Fruit fly (Drosophila melanogaster): ENCODE results near the gene CG11050.

The CG11050 gene

DNA sequence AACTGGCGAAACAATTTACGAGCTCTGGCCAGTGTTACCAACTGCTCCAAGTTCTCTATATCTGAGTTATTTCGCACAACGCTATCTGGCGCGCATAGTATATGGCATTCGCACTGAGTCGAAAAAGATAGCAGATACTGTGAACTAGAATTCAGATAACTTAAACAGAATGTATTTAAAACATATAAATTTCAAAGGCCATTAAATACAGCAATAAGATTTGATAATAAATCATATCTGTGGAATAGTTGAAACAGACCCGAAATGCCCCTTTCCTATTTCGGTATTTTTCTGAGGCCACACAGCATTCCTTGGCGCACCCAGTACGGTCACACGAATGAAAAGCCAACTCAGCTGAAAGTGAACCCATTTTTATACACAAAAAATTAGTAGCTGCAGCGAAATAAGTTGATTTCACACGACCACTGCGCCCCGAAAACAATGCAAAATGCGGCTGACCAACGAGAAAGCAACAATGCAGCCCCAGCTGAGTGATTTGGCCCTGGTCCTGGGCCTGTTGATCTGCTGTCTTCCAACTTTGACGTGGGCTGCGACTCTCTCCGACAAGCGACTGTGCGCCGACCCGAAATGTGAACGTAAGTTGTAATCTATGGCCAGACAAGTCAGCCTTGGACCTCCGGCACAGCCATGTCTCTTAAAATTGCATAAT, 38.4 kb downstream of the CG11050 start, which contains the start of the genes CG31635 and Tango1 (continued):
- no peak for TF ChIP-seq gem (tag; optimal IDR thresholded peaks at IDR 0.05)
- TF ChIP-seq CG12391 (tag; optimal IDR thresholded peaks at IDR 0.05) = peak; percentile 50
- no peak for TF ChIP-seq CG10979 (tag; optimal IDR thresholded peaks at IDR 0.05)
- TF ChIP-seq pnt (GFP tag; optimal IDR thresholded peaks at IDR 0.05) = no peak
- TF ChIP-seq tin (GFP tag; optimal IDR thresholded peaks at IDR 0.05) = no peak
- peak; percentile 24 for TF ChIP-seq CG8290 (GFP tag; optimal IDR thresholded peaks at IDR 0.05)
- TF ChIP-seq CG8290 (tag; optimal IDR thresholded peaks at IDR 0.05) = no peak
- TF ChIP-seq CG2129 (GFP tag; IDR thresholded peaks at IDR 0.05; ENCODE audit: partially characterized antibody) = no peak
- TF ChIP-seq CG9437 (GFP tag; optimal IDR thresholded peaks at IDR 0.05) = no peak
- no peak for TF ChIP-seq aop (GFP tag; IDR thresholded peaks at IDR 0.05)
- no peak for TF ChIP-seq dan (GFP tag; IDR thresholded peaks at IDR 0.05)
- TF ChIP-seq CG6854 (GFP tag; optimal IDR thresholded peaks at IDR 0.05) = no peak
- TF ChIP-seq Dp (GFP tag; optimal IDR thresholded peaks at IDR 0.05) = peak; percentile 65
- no peak for TF ChIP-seq tx (GFP tag; optimal IDR thresholded peaks at IDR 0.05)
- TF ChIP-seq Side (GFP tag; optimal IDR thresholded peaks at IDR 0.05) = no peak
- TF ChIP-seq CG13775 (GFP tag; optimal IDR thresholded peaks at IDR 0.05) = peak; percentile 10
- TF ChIP-seq exex (tag; optimal IDR thresholded peaks at IDR 0.05) = no peak
- peak; percentile 24 for TF ChIP-seq jumu (GFP tag; optimal IDR thresholded peaks at IDR 0.05)
- no peak for TF ChIP-seq salm (tag; optimal IDR thresholded peaks at IDR 0.05)
- TF ChIP-seq fd64A (GFP tag; optimal IDR thresholded peaks at IDR 0.05) = no peak
- TF ChIP-seq MBD-R2 (GFP tag; IDR thresholded peaks at IDR 0.05) = peak; percentile 66
- TF ChIP-seq kah (GFP tag; optimal IDR thresholded peaks at IDR 0.05) = no peak
- TF ChIP-seq CG33213 (GFP tag; optimal IDR thresholded peaks at IDR 0.05) = peak; percentile 31
- no peak for TF ChIP-seq Neu2 (GFP tag; optimal IDR thresholded peaks at IDR 0.05; ENCODE audit: borderline replicate concordance)
- no peak for TF ChIP-seq sens-2 (GFP tag; IDR thresholded peaks at IDR 0.05)
- TF ChIP-seq Doc3 (GFP tag; IDR thresholded peaks at IDR 0.05; ENCODE audit: partially characterized antibody) = no peak
- TF ChIP-seq trem (tag; optimal IDR thresholded peaks at IDR 0.05) = peak; percentile 76
- no peak for TF ChIP-seq NC2β (GFP tag; optimal IDR thresholded peaks at IDR 0.05)
- 0 out of 3 replicates have a peak, but pooled peaks have one; percentile 33 for TF ChIP-seq Opbp (GFP tag; IDR thresholded peaks at IDR 0.05; ENCODE audit: partially characterized antibody)
- TF ChIP-seq sug (tag; optimal IDR thresholded peaks at IDR 0.05) = peak; percentile 27
- no peak for TF ChIP-seq pan (optimal IDR thresholded peaks at IDR 0.05)
- peak in 1 of 2 experiments; percentile 12 for TF ChIP-seq pan (GFP tag; optimal IDR thresholded peaks at IDR 0.05 in 1 of 2, IDR thresholded peaks at IDR 0.05 in 1 of 2)
- no peak for TF ChIP-seq Mad (GFP tag; optimal IDR thresholded peaks at IDR 0.05)
- TF ChIP-seq CG14667 (GFP tag; IDR thresholded peaks at IDR 0.05) = no peak
- no peak for TF ChIP-seq crol (GFP tag; IDR thresholded peaks at IDR 0.05)
- no peak for TF ChIP-seq seq (GFP tag; IDR thresholded peaks at IDR 0.05)
- TF ChIP-seq CG10274 (GFP tag; optimal IDR thresholded peaks at IDR 0.05) = no peak
- TF ChIP-seq Poxn (GFP tag; IDR thresholded peaks at IDR 0.05) = no peak
- TF ChIP-seq CG9876 (GFP tag; optimal IDR thresholded peaks at IDR 0.05) = no peak
- no peak for TF ChIP-seq Hr39 (optimal IDR thresholded peaks at IDR 0.05)
- no peak for TF ChIP-seq Dfd (GFP tag; optimal IDR thresholded peaks at IDR 0.05)
- peak; percentile 66 for TF ChIP-seq stwl (tag; optimal IDR thresholded peaks at IDR 0.05)
- no peak for TF ChIP-seq croc (GFP tag; conservative IDR thresholded peaks at IDR 0.05)
- 0 out of 2 replicates have a peak, but pooled peaks have one; percentile 14 for TF ChIP-seq CG7372 (GFP tag; IDR thresholded peaks at IDR 0.05)
- peak; percentile 7 for TF ChIP-seq CG10209 (GFP tag; optimal IDR thresholded peaks at IDR 0.05)
- TF ChIP-seq fd96Cb (tag; optimal IDR thresholded peaks at IDR 0.05) = no peak
- no peak for TF ChIP-seq CrebB (tag; optimal IDR thresholded peaks at IDR 0.05)
- TF ChIP-seq Lhr (GFP tag; optimal IDR thresholded peaks at IDR 0.05) = peak; percentile 73
- TF ChIP-seq ase (GFP tag; IDR thresholded peaks at IDR 0.05) = no peak
- no peak for TF ChIP-seq pfk (GFP tag; optimal IDR thresholded peaks at IDR 0.05)
- TF ChIP-seq Six4 (GFP tag; optimal IDR thresholded peaks at IDR 0.05) = no peak

Data from whole organism, embryonic.